Worm (Caenorhabditis elegans) whole organism, L4/young adult: ENCODE data around the gene R04B5.6.

Experiments used
- W03F9.2 ChIP-seq: fragments of 150-350 bp; optimal IDR thresholded peaks from 2 replicates; lab custom pipeline; 2014; ENCODE audit warnings: missing biosample characterization, missing genetic modification characterization
- dao-5 ChIP-seq: sonication (generic microtip); optimal IDR thresholded peaks from 2 replicates; lab custom pipeline; 2016; ENCODE audit warnings: missing genotype, missing genetic modification characterization, moderate library complexity, missing compliant biosample characterization
- him-1 ChIP-seq: sonication (generic microtip); optimal IDR thresholded peaks from 2 replicates; lab custom pipeline; 2016; ENCODE audit warnings: missing genotype, missing genetic modification reagents, missing genetic modification characterization, missing compliant biosample characterization

- TF ChIP-seq dao-5 (tag; lab: Kevin White, UChicago) (no peak), W03F9.2 (tag; lab: Kevin White, UChicago) (no peak), him-1 (tag; lab: Kevin White, UChicago) (no peak)
These were observed 26.2 kb downstream of the R04B5.6 start for ce11 chrV:10111129-10111528.
